Worm (Caenorhabditis elegans) whole organism, early embryonic: ENCODE results near the gene T05C12.8.

Source experiments
- ceh-36 ChIP-seq: sonication (generic microtip); optimal IDR thresholded peaks from 2 replicates; lab custom pipeline; 2016; ENCODE audit warnings: missing genetic modification characterization, inconsistent platforms, missing compliant biosample characterization
- scrt-1 ChIP-seq: fragments of 200-800 bp; sonication (Bioruptor generic); IDR thresholded peaks from 2 replicates; pipeline ENCODE4 v1.3.6; 2022; ENCODE audit warnings: missing genetic modification characterization, missing compliant biosample characterization

DNA sequence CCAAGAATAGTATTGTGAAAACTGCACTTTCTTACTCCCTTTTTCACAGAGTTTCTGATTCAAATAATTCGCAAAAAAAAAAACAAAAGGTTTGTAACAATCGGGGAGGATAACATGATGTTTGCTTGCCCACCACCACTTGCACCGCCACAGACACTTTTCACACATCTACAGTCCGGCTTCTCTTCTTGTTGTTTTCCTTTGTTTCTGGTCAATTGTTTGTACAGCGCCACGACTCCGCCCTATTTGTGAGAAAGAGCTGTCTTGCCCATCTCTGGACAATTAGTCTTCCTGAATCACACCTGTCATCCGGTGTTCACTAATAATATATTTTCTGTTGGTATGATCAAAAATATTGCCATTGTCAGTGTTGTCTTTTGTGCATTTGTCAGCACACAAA is 40.6 kb upstream of the T05C12.8 start, which contains the start of gene M110.9:
- TF ChIP-seq scrt-1 (GFP tag; lab: Robert Waterston, UW) (no peak), ceh-36 (tag; lab: Kevin White, UChicago) (no peak)
